Worm (Caenorhabditis elegans): ENCODE measurements around the gene npr-16.

Gene npr-16

ce11 chrX:3488993-3489392, 29.6 kb upstream of the npr-16 start, which contains the start of gene C12D12.3:
Gene C12D12.3, plus strand, starts transcription at chrX:3489293.
- TF ChIP-seq nhr-77 (tag; optimal IDR thresholded peaks at IDR 0.05) (no peak), unc-62 (GFP tag; optimal IDR thresholded peaks at IDR 0.05 in 1 of 2) (peak in 1 of 2 experiments; percentile 58), unc-62 (tag; optimal IDR thresholded peaks at IDR 0.05) (no peak)

- no peak for TF ChIP-seq set-16 (GFP tag; IDR thresholded peaks at IDR 0.05)
- no peak for TF ChIP-seq mxl-2 (GFP tag; conservative IDR thresholded peaks at IDR 0.05)
- TF ChIP-seq unc-62 (GFP tag; optimal IDR thresholded peaks at IDR 0.05 in 1 of 2): peak in 1 of 2 experiments; percentile 91
- no peak for TF ChIP-seq unc-62 (tag; optimal IDR thresholded peaks at IDR 0.05)
These were observed 26.2 kb upstream of the npr-16 start for ce11 chrX:3492431-3492830.

- no peak for TF ChIP-seq egl-43 (GFP tag; IDR thresholded peaks at IDR 0.05)
- no peak for TF ChIP-seq duxl-1 (tag; optimal IDR thresholded peaks at IDR 0.05; ENCODE audit: poor library complexity)
- TF ChIP-seq T26A8.4 (GFP tag; IDR thresholded peaks at IDR 0.05): no peak
- TF ChIP-seq egl-27 (tag; optimal IDR thresholded peaks at IDR 0.05): no peak
- TF ChIP-seq lin-39 (tag; optimal IDR thresholded peaks at IDR 0.05): no peak
- no peak for TF ChIP-seq pha-4 (GFP tag; IDR thresholded peaks at IDR 0.05)
- no peak for TF ChIP-seq pha-4 (tag; optimal IDR thresholded peaks at IDR 0.05)
- no peak for TF ChIP-seq Y75B8A.6 (GFP tag; IDR thresholded peaks at IDR 0.05)
- TF ChIP-seq daf-16 (GFP tag; optimal IDR thresholded peaks at IDR 0.05): peak in 1 of 2 experiments; percentile 67
- TF ChIP-seq daf-16 (tag; optimal IDR thresholded peaks at IDR 0.05): no peak
- no peak for TF ChIP-seq ceh-44 (GFP tag; IDR thresholded peaks at IDR 0.05)
- no peak for TF ChIP-seq Y48G9A.11 (GFP tag; IDR thresholded peaks at IDR 0.05)
- no peak for TF ChIP-seq lin-13 (GFP tag; optimal IDR thresholded peaks at IDR 0.05)
- TF ChIP-seq unc-62 (GFP tag; optimal IDR thresholded peaks at IDR 0.05 in 1 of 2): peak in 1 of 2 experiments; percentile 91
- TF ChIP-seq unc-62 (tag; optimal IDR thresholded peaks at IDR 0.05): no peak
- no peak for TF ChIP-seq mes-2 (tag; optimal IDR thresholded peaks at IDR 0.05; ENCODE audit: poor library complexity, severe bottlenecking)
- peak; percentile 52 for TF ChIP-seq hlh-11 (tag; optimal IDR thresholded peaks at IDR 0.05)
- no peak for TF ChIP-seq snpc-1.2 (GFP tag; IDR thresholded peaks at IDR 0.05)
- TF ChIP-seq nhr-111 (GFP tag; optimal IDR thresholded peaks at IDR 0.05): no peak
These were observed 24.0 kb upstream of the npr-16 start for ce11 chrX:3494634-3495033.

- TF ChIP-seq lin-15B (tag; optimal IDR thresholded peaks at IDR 0.05): no peak
- TF ChIP-seq dmd-6 (GFP tag; IDR thresholded peaks at IDR 0.05): no peak
- no peak for TF ChIP-seq zfp-2 (tag; optimal IDR thresholded peaks at IDR 0.05)
- TF ChIP-seq aha-1 (tag): peak; percentile 78
- TF ChIP-seq nhr-237 (tag; optimal IDR thresholded peaks at IDR 0.05): no peak
- TF ChIP-seq snpc-4 (tag; optimal IDR thresholded peaks at IDR 0.05): no peak
- TF ChIP-seq fkh-10 (GFP tag; optimal IDR thresholded peaks at IDR 0.05): no peak
- TF ChIP-seq spr-1 (tag; optimal IDR thresholded peaks at IDR 0.05): no peak
- TF ChIP-seq attf-4 (tag; optimal IDR thresholded peaks at IDR 0.05): no peak
- TF ChIP-seq mxl-3 (GFP tag; optimal IDR thresholded peaks at IDR 0.05): peak; percentile 2
- no peak for TF ChIP-seq nhr-76 (tag; optimal IDR thresholded peaks at IDR 0.05)
- TF ChIP-seq ceh-82 (tag; optimal IDR thresholded peaks at IDR 0.05): no peak
- no peak for TF ChIP-seq dmd-9 (GFP tag; IDR thresholded peaks at IDR 0.05)
- no peak for TF ChIP-seq rbr-2 (tag; optimal IDR thresholded peaks at IDR 0.05)
- no peak for TF ChIP-seq snpc-1.2 (GFP tag; IDR thresholded peaks at IDR 0.05)
- peak; percentile 41 for TF ChIP-seq nhr-28 (tag; optimal IDR thresholded peaks at IDR 0.05)
- no peak for TF ChIP-seq ceh-20 (GFP tag; IDR thresholded peaks at IDR 0.05)
These were observed 22.8 kb upstream of the npr-16 start, which contains the start of gene glt-1 for ce11 chrX:3495776-3496175. Gene glt-1, plus strand, starts transcription at chrX:3496026.

Data from whole organism, L4 larva.